Fruit fly (Drosophila melanogaster): ENCODE data around the gene CG14857.

CG14857 gene

DNA sequence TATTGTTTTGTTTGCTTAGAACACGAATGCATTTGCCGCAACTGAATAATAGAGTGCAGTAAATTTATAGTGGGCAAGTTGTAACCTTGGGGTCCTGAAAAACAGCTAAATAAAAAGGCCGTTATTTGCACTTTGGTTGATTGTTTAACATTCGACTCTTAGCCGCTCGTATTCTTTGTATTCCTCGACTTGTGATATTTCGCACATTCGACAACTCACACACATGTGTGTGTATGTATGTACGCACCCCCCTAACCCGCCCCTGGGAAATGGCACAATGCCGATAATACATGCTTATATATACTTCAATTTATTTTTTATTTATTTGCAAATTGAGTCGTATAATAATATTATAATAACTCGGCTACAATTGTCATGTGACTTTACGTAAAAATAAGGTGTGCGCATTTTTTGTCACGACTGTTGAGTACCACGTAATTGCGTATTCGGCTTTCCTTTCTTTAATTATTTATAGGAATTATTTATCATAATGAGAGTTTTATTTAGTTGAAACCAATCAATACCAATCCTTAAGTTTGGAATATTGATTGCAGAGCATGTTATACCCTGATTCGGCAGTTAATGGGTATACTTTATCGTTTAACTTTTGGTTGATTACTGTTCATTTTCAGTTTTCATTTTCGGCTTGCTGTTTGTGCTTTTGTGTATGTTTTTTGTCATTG, 46.6 kb upstream of the CG14857 start (continued):
- TF ChIP-seq rib (GFP tag; IDR thresholded peaks at IDR 0.05) (no peak), Fer3 (tag; optimal IDR thresholded peaks at IDR 0.05) (peak; percentile 54), stwl (tag; optimal IDR thresholded peaks at IDR 0.05) (no peak), shn (GFP tag; optimal IDR thresholded peaks at IDR 0.05) (no peak), CG10366 (GFP tag; IDR thresholded peaks at IDR 0.05) (peak; percentile 49; the same call in 1 of the 2 replicates), chinmo (GFP tag; IDR thresholded peaks at IDR 0.05; ENCODE audit: partially characterized antibody) (no peak), CG14860 (GFP tag; IDR thresholded peaks at IDR 0.05; ENCODE audit: partially characterized antibody) (no peak), CG10431 (GFP tag; optimal IDR thresholded peaks at IDR 0.05) (no peak), CG6791 (GFP tag; IDR thresholded peaks at IDR 0.05; ENCODE audit: partially characterized antibody) (no peak), fd102C (GFP tag; optimal IDR thresholded peaks at IDR 0.05) (no peak), CG7271 (tag; optimal IDR thresholded peaks at IDR 0.05) (no peak), Bdp1 (GFP tag; optimal IDR thresholded peaks at IDR 0.05) (no peak), CG8359 (GFP tag; optimal IDR thresholded peaks at IDR 0.05; ENCODE audit: borderline replicate concordance) (no peak), CG8944 (GFP tag; optimal IDR thresholded peaks at IDR 0.05) (no peak), CG1602 (GFP tag; optimal IDR thresholded peaks at IDR 0.05) (no peak), hb (GFP tag; IDR thresholded peaks at IDR 0.05; ENCODE audit: partially characterized antibody) (0 out of 3 replicates have a peak, but pooled peaks have one; percentile 21), lmd (GFP tag; IDR thresholded peaks at IDR 0.05) (no peak), D (optimal IDR thresholded peaks at IDR 0.05) (no peak), D (GFP tag; optimal IDR thresholded peaks at IDR 0.05) (no peak), sens-2 (GFP tag; IDR thresholded peaks at IDR 0.05) (no peak), CG9215 (GFP tag; IDR thresholded peaks at IDR 0.05) (no peak), Atf-2 (GFP tag; optimal IDR thresholded peaks at IDR 0.05) (no peak), Jarid2 (GFP tag; optimal IDR thresholded peaks at IDR 0.05) (no peak), HLH54F (GFP tag; optimal IDR thresholded peaks at IDR 0.05) (no peak), Fer2 (tag; optimal IDR thresholded peaks at IDR 0.05) (no peak), tll (GFP tag; optimal IDR thresholded peaks at IDR 0.05) (peak in 1 of 2 experiments; percentile 58), CG12219 (GFP tag; optimal IDR thresholded peaks at IDR 0.05) (no peak), CG10654 (GFP tag; optimal IDR thresholded peaks at IDR 0.05) (peak; percentile 12), trh (GFP tag; optimal IDR thresholded peaks at IDR 0.05) (no peak), CTCF (GFP tag; optimal IDR thresholded peaks at IDR 0.05) (no peak), NC2β (GFP tag; optimal IDR thresholded peaks at IDR 0.05) (no peak), CG16863 (GFP tag; optimal IDR thresholded peaks at IDR 0.05) (no peak), HHEX (GFP tag; optimal IDR thresholded peaks at IDR 0.05) (peak; percentile 6), CG17829 (tag; optimal IDR thresholded peaks at IDR 0.05) (peak; percentile 7), hbn (GFP tag; IDR thresholded peaks at IDR 0.05; ENCODE audit: partially characterized antibody) (no peak), slou (GFP tag; optimal IDR thresholded peaks at IDR 0.05) (no peak), oc (tag; optimal IDR thresholded peaks at IDR 0.05) (no peak), CG13424 (tag; optimal IDR thresholded peaks at IDR 0.05) (no peak), pan (optimal IDR thresholded peaks at IDR 0.05) (no peak), pan (GFP tag; optimal IDR thresholded peaks at IDR 0.05 in 1 of 2, IDR thresholded peaks at IDR 0.05 in 1 of 2) (peak in 1 of 2 experiments; percentile 62), CG6854 (GFP tag; optimal IDR thresholded peaks at IDR 0.05) (no peak), wdn (GFP tag; IDR thresholded peaks at IDR 0.05) (no peak), usp (GFP tag; optimal IDR thresholded peaks at IDR 0.05) (no peak), nmo (GFP tag; optimal IDR thresholded peaks at IDR 0.05) (peak; percentile 41), B-H1 (GFP tag; IDR thresholded peaks at IDR 0.05) (peak; percentile 56; the same call in 1 of the 3 replicates), CG12769 (tag; optimal IDR thresholded peaks at IDR 0.05) (peak; percentile 17), tx (GFP tag; optimal IDR thresholded peaks at IDR 0.05) (no peak), ac (GFP tag; optimal IDR thresholded peaks at IDR 0.05) (no peak), CG4328 (GFP tag; optimal IDR thresholded peaks at IDR 0.05) (no peak), CG13624 (GFP tag; optimal IDR thresholded peaks at IDR 0.05) (no peak)

All from whole organism, embryonic.